Worm (Caenorhabditis elegans): Measurements from ENCODE around the gene irld-28.

Gene irld-28

ce11 chrV:2336151-2336550 lies at the start of gene irld-28:
Gene irld-28 (minus strand): TSS chrV:2336251.
- TF ChIP-seq aptf-3 (GFP tag; IDR thresholded peaks at IDR 0.05) (no peak), F52B5.7 (tag; optimal IDR thresholded peaks at IDR 0.05) (no peak), let-526 (GFP tag; IDR thresholded peaks at IDR 0.05) (no peak), cebp-1 (GFP tag; IDR thresholded peaks at IDR 0.05) (no peak), cebp-1 (tag; optimal IDR thresholded peaks at IDR 0.05) (no peak), snpc-1.1 (tag; optimal IDR thresholded peaks at IDR 0.05; ENCODE audit: insufficient read depth) (no peak), hmg-20 (GFP tag; IDR thresholded peaks at IDR 0.05) (no peak), C06A6.2 (GFP tag; conservative IDR thresholded peaks at IDR 0.05) (no peak), T07F8.4 (tag; optimal IDR thresholded peaks at IDR 0.05) (no peak), mel-28 (tag; optimal IDR thresholded peaks at IDR 0.05; ENCODE audit: borderline replicate concordance) (no peak), ceh-40 (GFP tag; IDR thresholded peaks at IDR 0.05) (no peak), F57C9.4 (tag; optimal IDR thresholded peaks at IDR 0.05) (no peak), ztf-6 (GFP tag; IDR thresholded peaks at IDR 0.05) (no peak), nhr-90 (tag; optimal IDR thresholded peaks at IDR 0.05) (no peak), madf-3 (GFP tag; IDR thresholded peaks at IDR 0.05) (no peak), ztf-18 (tag; optimal IDR thresholded peaks at IDR 0.05) (no peak), sptf-2 (GFP tag; optimal IDR thresholded peaks at IDR 0.05) (no peak), lin-40 (tag; optimal IDR thresholded peaks at IDR 0.05) (no peak), pha-4 (tag; optimal IDR thresholded peaks at IDR 0.05) (no peak), bed-1 (GFP tag; IDR thresholded peaks at IDR 0.05) (no peak), F55B11.4 (tag; optimal IDR thresholded peaks at IDR 0.05; ENCODE audit: borderline replicate concordance, insufficient read depth) (no peak)

- TF ChIP-seq hlh-26 (GFP tag; conservative IDR thresholded peaks at IDR 0.05) (no peak), efl-1 (GFP tag; optimal IDR thresholded peaks at IDR 0.05) (no peak), Y53G8AR.9 (GFP tag; conservative IDR thresholded peaks at IDR 0.05) (no peak), ztf-18 (tag; optimal IDR thresholded peaks at IDR 0.05) (no peak), Y95B8A.8 (GFP tag; IDR thresholded peaks at IDR 0.05) (no peak), T26A5.8 (tag; optimal IDR thresholded peaks at IDR 0.05) (no peak), nhr-80 (tag; optimal IDR thresholded peaks at IDR 0.05) (no peak), snpc-4 (GFP tag; optimal IDR thresholded peaks at IDR 0.05) (no peak), snpc-4 (tag; optimal IDR thresholded peaks at IDR 0.05) (peak in 2 of 4 experiments; percentile 11 to 69), athp-1 (tag; optimal IDR thresholded peaks at IDR 0.05) (no peak), cebp-1 (GFP tag; IDR thresholded peaks at IDR 0.05) (no peak), cebp-1 (tag; optimal IDR thresholded peaks at IDR 0.05) (no peak), Y53F4B.3 (GFP tag; IDR thresholded peaks at IDR 0.05) (no peak), zim-3 (tag; optimal IDR thresholded peaks at IDR 0.05) (no peak), ceh-100 (GFP tag; IDR thresholded peaks at IDR 0.05) (no peak), lir-1 (GFP tag; conservative IDR thresholded peaks at IDR 0.05) (no peak), ceh-27 (GFP tag; optimal IDR thresholded peaks at IDR 0.05) (no peak), K11D2.4 (GFP tag; IDR thresholded peaks at IDR 0.05) (no peak), lsl-1 (GFP tag; optimal IDR thresholded peaks at IDR 0.05) (no peak), B0035.1 (tag; optimal IDR thresholded peaks at IDR 0.05) (no peak), mel-28 (tag; optimal IDR thresholded peaks at IDR 0.05; ENCODE audit: borderline replicate concordance) (no peak), gei-17 (GFP tag; optimal IDR thresholded peaks at IDR 0.05) (no peak), bed-1 (GFP tag; IDR thresholded peaks at IDR 0.05) (no peak), F39B2.1 (GFP tag; IDR thresholded peaks at IDR 0.05) (no peak), nfya-2 (GFP tag; IDR thresholded peaks at IDR 0.05) (no peak), egrh-3 (GFP tag; IDR thresholded peaks at IDR 0.05) (peak; percentile 82; the same call in 1 of the 2 replicates), rcor-1 (GFP tag; IDR thresholded peaks at IDR 0.05) (no peak), zfh-2 (GFP tag; conservative IDR thresholded peaks at IDR 0.05) (peak; percentile 92)
These were observed 7.5 kb upstream of the irld-28 start for ce11 chrV:2343572-2343971.
